Worm (Caenorhabditis elegans) whole organism, L4 larva: ENCODE data around the gene C08F11.12.

Source experiments
- D1046.2 ChIP-seq: fragments of 200-800 bp; sonication (Bioruptor generic); IDR thresholded peaks from 2 replicates; pipeline ENCODE4 v1.3.6; 2022; ENCODE audit warnings: missing genetic modification characterization, missing compliant biosample characterization
- F10B5.3 ChIP-seq: sonication (generic microtip); optimal IDR thresholded peaks from 2 replicates; lab custom pipeline; 2016; ENCODE audit warnings: mild to moderate bottlenecking, missing genetic modification characterization, missing compliant biosample characterization
- R02D3.7 ChIP-seq: fragments of 150-350 bp; sonication (generic microtip); optimal IDR thresholded peaks from 3 replicates; lab custom pipeline; 2014; ENCODE audit warnings: missing biosample characterization, missing genetic modification characterization
- T20F7.1 ChIP-seq: fragments of 200-800 bp; sonication (Bioruptor generic); optimal IDR thresholded peaks from 2 replicates; lab custom pipeline; 2018; ENCODE audit warnings: mild to moderate bottlenecking, missing genetic modification characterization, missing compliant biosample characterization
- T26A8.4 ChIP-seq: fragments of 200-800 bp; sonication (Bioruptor generic); IDR thresholded peaks from 2 replicates; pipeline ENCODE4 v1.3.6; 2022; ENCODE audit warnings: missing genetic modification characterization, missing compliant biosample characterization
- Y48G9A.11 ChIP-seq: fragments of 200-800 bp; sonication (Bioruptor generic); IDR thresholded peaks from 2 replicates; pipeline ENCODE4 v1.3.6; 2022; ENCODE audit warnings: missing genetic modification reagents, missing genetic modification characterization, missing compliant biosample characterization
- Y5F2A.4 ChIP-seq: fragments of 200-800 bp; sonication (Bioruptor generic); optimal IDR thresholded peaks from 2 replicates; lab custom pipeline; 2018; ENCODE audit warnings: mild to moderate bottlenecking, missing genetic modification characterization, missing compliant biosample characterization
- ZK546.5 ChIP-seq, 2 experiments: sonication (generic microtip); optimal IDR thresholded peaks; 2 replicates each; lab custom pipeline; 2017; ENCODE audit warnings: missing biosample characterization in 2 of 2, missing genetic modification characterization in 2 of 2
- aha-1 ChIP-seq: fragments of 150-350 bp; peaks from one replicate; lab custom pipeline; 2014; ENCODE audit warnings: missing biosample characterization, missing genetic modification characterization
- aly-2 ChIP-seq: sonication (generic microtip); optimal IDR thresholded peaks from 2 replicates; lab custom pipeline; 2018; ENCODE audit warnings: missing biosample characterization, missing genetic modification characterization
- ceh-32 ChIP-seq: sonication (generic microtip); optimal IDR thresholded peaks from 2 replicates; lab custom pipeline; 2016; ENCODE audit warnings: mild to moderate bottlenecking, missing genetic modification characterization, missing compliant biosample characterization; ENCODE audit not compliant: poor library complexity
- ceh-44 ChIP-seq: fragments of 200-800 bp; sonication (Bioruptor generic); IDR thresholded peaks from 2 replicates; pipeline ENCODE4 v1.3.6; 2022; ENCODE audit warnings: missing genetic modification reagents, missing genetic modification characterization, missing compliant biosample characterization
- ceh-82 ChIP-seq: sonication (generic microtip); optimal IDR thresholded peaks from 2 replicates; lab custom pipeline; 2017; ENCODE audit warnings: missing biosample characterization, missing genetic modification characterization
- ctbp-1 ChIP-seq: fragments of 200-800 bp; sonication (Bioruptor generic); IDR thresholded peaks from 2 replicates; pipeline ENCODE4 v1.3.6; 2022; ENCODE audit warnings: missing genetic modification reagents, missing genetic modification characterization, missing compliant biosample characterization
- daf-12 ChIP-seq: fragments of 150-350 bp; optimal IDR thresholded peaks from 2 replicates; lab custom pipeline; 2014; ENCODE audit warnings: missing biosample characterization, missing genetic modification reagents, missing genetic modification characterization
- daf-16 ChIP-seq, 3 experiments: sonication (generic microtip); optimal IDR thresholded peaks; 2 replicates each; lab custom pipeline; 2016 to 2017; ENCODE audit warnings: missing genetic modification characterization in 3 of 3, missing genetic modification reagents in 3 of 3, mild to moderate bottlenecking in 2 of 3, missing compliant biosample characterization in 2 of 3, missing biosample characterization in 1 of 3, moderate library complexity in 1 of 3
- duxl-1 ChIP-seq: sonication (generic microtip); optimal IDR thresholded peaks from 2 replicates; lab custom pipeline; 2016; ENCODE audit warnings: mild to moderate bottlenecking, missing genetic modification characterization, moderate library complexity, missing compliant biosample characterization; ENCODE audit not compliant: poor library complexity
- dve-1 ChIP-seq: sonication (generic microtip); optimal IDR thresholded peaks from 2 replicates; lab custom pipeline; 2017; ENCODE audit warnings: antibody characterized with exemption, mild to moderate bottlenecking, missing genetic modification characterization, missing compliant biosample characterization; ENCODE audit not compliant: insufficient read depth
- gei-8 ChIP-seq: fragments of 200-800 bp; sonication (Bioruptor generic); optimal IDR thresholded peaks from 2 replicates; lab custom pipeline; 2018; ENCODE audit warnings: mild to moderate bottlenecking, missing genetic modification characterization, missing compliant biosample characterization
- hif-1 ChIP-seq, 2 experiments: sonication (generic microtip); optimal IDR thresholded peaks; 2 replicates each; lab custom pipeline; 2016 to 2017; ENCODE audit warnings: missing compliant biosample characterization in 2 of 2, missing genetic modification characterization in 2 of 2, missing genetic modification reagents in 2 of 2, missing genotype in 2 of 2, mild to moderate bottlenecking in 1 of 2
- hlh-11 ChIP-seq: fragments of 200-800 bp; sonication (Bioruptor generic); optimal IDR thresholded peaks from 2 replicates; lab custom pipeline; 2018; ENCODE audit warnings: mild to moderate bottlenecking, missing genetic modification characterization, missing compliant biosample characterization
- hmg-1.1 ChIP-seq: fragments of 200-800 bp; sonication (Bioruptor generic); IDR thresholded peaks from 2 replicates; pipeline ENCODE4 v1.3.6; 2022; ENCODE audit warnings: missing genetic modification reagents, missing genetic modification characterization, missing compliant biosample characterization
- lin-13 ChIP-seq: fragments of 150-350 bp; optimal IDR thresholded peaks from 2 replicates; lab custom pipeline; 2014; ENCODE audit warnings: missing biosample characterization, missing genetic modification reagents, missing genetic modification characterization
- lin-39 ChIP-seq: fragments of 150-350 bp; optimal IDR thresholded peaks from 2 replicates; lab custom pipeline; 2014; ENCODE audit warnings: missing biosample characterization, missing genetic modification reagents, missing genetic modification characterization
- madf-5 ChIP-seq, 2 experiments: fragments of 200-800 bp; sonication (Bioruptor generic); IDR thresholded peaks; 2 replicates each; pipeline ENCODE4 v1.3.6; 2022; ENCODE audit warnings: missing compliant biosample characterization in 2 of 2, missing genetic modification characterization in 2 of 2
- madf-9 ChIP-seq: fragments of 200-800 bp; sonication (Bioruptor generic); conservative IDR thresholded peaks from 2 replicates; pipeline ENCODE4 v1.3.6; 2022; ENCODE audit warnings: missing genetic modification reagents, missing genetic modification characterization, missing compliant biosample characterization
- mdl-1 ChIP-seq, 2 experiments: fragments of 150-350 bp in 1 of 2; sonication (generic microtip) in 1 of 2; optimal IDR thresholded peaks; 2 replicates each; lab custom pipeline; 2014 to 2017; ENCODE audit warnings: missing biosample characterization in 2 of 2, missing genetic modification characterization in 2 of 2
- mdt-29 ChIP-seq: fragments of 200-800 bp; sonication (Bioruptor generic); IDR thresholded peaks from 2 replicates; pipeline ENCODE4 v1.3.6; 2022; ENCODE audit warnings: missing genetic modification reagents, missing genetic modification characterization, missing compliant biosample characterization
- nhr-10 ChIP-seq: fragments of 150-350 bp; optimal IDR thresholded peaks from 2 replicates; lab custom pipeline; 2014; ENCODE audit warnings: missing biosample characterization, missing genetic modification characterization
- nhr-102 ChIP-seq: sonication (generic microtip); optimal IDR thresholded peaks from 2 replicates; lab custom pipeline; 2016; ENCODE audit warnings: mild to moderate bottlenecking, missing genetic modification characterization, moderate library complexity, missing compliant biosample characterization
- nhr-28 ChIP-seq: fragments of 150-350 bp; optimal IDR thresholded peaks from 2 replicates; lab custom pipeline; 2014; ENCODE audit warnings: missing biosample characterization, missing genetic modification characterization
- nhr-77 ChIP-seq: fragments of 150-350 bp; optimal IDR thresholded peaks from 2 replicates; lab custom pipeline; 2014; ENCODE audit warnings: missing biosample characterization, missing genetic modification characterization
- pha-4 ChIP-seq, 2 experiments: fragments of 150-350 bp in 1 of 2; fragments of 200-800 bp in 1 of 2; sonication (Bioruptor generic) in 1 of 2; IDR thresholded peaks in 1 of 2; optimal IDR thresholded peaks in 1 of 2; 2 replicates each; pipeline versions ENCODE4 v1.3.6 to Lab custom; 2014 to 2022; ENCODE audit warnings: missing genetic modification characterization in 2 of 2, missing genetic modification reagents in 2 of 2, missing biosample characterization in 1 of 2, missing compliant biosample characterization in 1 of 2
- pqm-1 ChIP-seq: sonication (generic microtip); optimal IDR thresholded peaks from 2 replicates; lab custom pipeline; 2017; ENCODE audit warnings: missing biosample characterization, missing genetic modification characterization
- rbr-2 ChIP-seq: sonication (generic microtip); optimal IDR thresholded peaks from 2 replicates; lab custom pipeline; 2016; ENCODE audit warnings: missing genotype, missing genetic modification characterization, missing compliant biosample characterization
- tra-1 ChIP-seq: fragments of 200-800 bp; sonication (Bioruptor generic); IDR thresholded peaks from 2 replicates; pipeline ENCODE4 v1.3.6; 2022; ENCODE audit warnings: missing genetic modification reagents, missing genetic modification characterization, missing compliant biosample characterization
- unc-62 ChIP-seq, 3 experiments: fragments of 150-350 bp in 1 of 3; sonication (generic microtip); optimal IDR thresholded peaks in 2 of 3; peaks in 1 of 3; 1 replicate in 1 of 3; 2 replicates in 2 of 3; lab custom pipeline; 2014 to 2017; ENCODE audit warnings: missing biosample characterization in 3 of 3, missing genetic modification characterization in 3 of 3, missing genetic modification reagents in 3 of 3, missing genotype in 1 of 3
- vab-7 ChIP-seq: fragments of 200-800 bp; sonication (Bioruptor generic); IDR thresholded peaks from 2 replicates; pipeline ENCODE4 v1.3.6; 2022; ENCODE audit warnings: missing genetic modification reagents, missing genetic modification characterization, missing compliant biosample characterization
- zfp-2 ChIP-seq: sonication (generic microtip); optimal IDR thresholded peaks from 2 replicates; lab custom pipeline; 2016; ENCODE audit warnings: mild to moderate bottlenecking, missing genetic modification characterization, missing compliant biosample characterization
- zfp-3 ChIP-seq: fragments of 200-800 bp; sonication (Bioruptor generic); conservative IDR thresholded peaks from 2 replicates; pipeline ENCODE4 v1.3.6; 2022; ENCODE audit warnings: missing genetic modification reagents, missing genetic modification characterization, missing compliant biosample characterization
- zip-11 ChIP-seq: fragments of 200-800 bp; sonication (Bioruptor generic); IDR thresholded peaks from 2 replicates; pipeline ENCODE4 v1.3.6; 2022; ENCODE audit warnings: missing genetic modification characterization, missing compliant biosample characterization
- zip-2 ChIP-seq: fragments of 150-350 bp; optimal IDR thresholded peaks from 2 replicates; lab custom pipeline; 2014; ENCODE audit warnings: missing biosample characterization, missing genetic modification characterization
- ztf-11 ChIP-seq: fragments of 150-350 bp; optimal IDR thresholded peaks from 2 replicates; lab custom pipeline; 2014; ENCODE audit warnings: missing biosample characterization, missing genetic modification characterization
- ztf-7 ChIP-seq: fragments of 150-350 bp; optimal IDR thresholded peaks from 2 replicates; lab custom pipeline; 2014; ENCODE audit warnings: missing biosample characterization, missing genetic modification characterization

Gene C08F11.12

DNA sequence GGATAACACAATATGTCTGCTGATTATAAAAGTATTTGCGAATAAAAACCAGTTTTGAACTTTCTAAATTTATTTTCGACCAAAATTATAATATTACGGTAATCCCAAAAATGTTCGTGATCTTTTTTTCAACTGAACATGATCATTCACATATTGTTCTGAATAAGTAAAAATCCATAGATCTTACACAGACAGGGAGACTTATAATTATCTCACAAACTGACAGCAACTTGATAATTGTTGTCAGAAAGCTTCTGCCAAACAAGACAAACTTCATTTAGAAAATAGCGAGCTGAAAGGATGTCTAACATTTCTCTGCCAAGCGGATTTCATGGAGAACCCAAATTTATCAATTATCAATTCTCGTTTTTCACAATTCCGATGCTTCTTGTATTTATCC is 24.8 kb downstream of the C08F11.12 start, which contains the start of gene sru-21 (continued):
- TF ChIP-seq duxl-1 (tag; lab: Kevin White, UChicago) (no peak), hif-1 (tag; optimal IDR thresholded peaks at IDR 0.05; lab: Kevin White, UChicago) (no peak), hmg-1.1 (GFP tag; lab: Robert Waterston, UW) (no peak), madf-5 (GFP tag; IDR thresholded peaks at IDR 0.05; lab: Robert Waterston, UW) (no peak), hlh-11 (tag; lab: Kevin White, UChicago) (no peak)

- no peak for TF ChIP-seq madf-5 (GFP tag; IDR thresholded peaks at IDR 0.05; lab: Robert Waterston, UW)
- no peak for TF ChIP-seq rbr-2 (tag; lab: Kevin White, UChicago)
- no peak for TF ChIP-seq nhr-10 (tag; lab: Kevin White, UChicago)
- TF ChIP-seq hmg-1.1 (GFP tag; lab: Robert Waterston, UW) = no peak
- no peak for TF ChIP-seq madf-9
- no peak for TF ChIP-seq F10B5.3
- no peak for TF ChIP-seq nhr-28 (tag; lab: Kevin White, UChicago)
- no peak for TF ChIP-seq lin-39 (tag; lab: Kevin White, UChicago)
- TF ChIP-seq T26A8.4 (GFP tag; lab: Robert Waterston, UW) = no peak
- TF ChIP-seq pha-4 (GFP tag; IDR thresholded peaks at IDR 0.05; lab: Robert Waterston, UW) = no peak
- no peak for TF ChIP-seq pha-4 (tag; optimal IDR thresholded peaks at IDR 0.05; lab: Kevin White, UChicago)
- no peak for TF ChIP-seq ctbp-1
- TF ChIP-seq daf-12 = no peak
- TF ChIP-seq, all 104 proteins: peak for 0
Measured at ce11 chrIV:13623533-13623932, 27.8 kb downstream of the C08F11.12 start, which contains the start of gene C08F11.1. C08F11.1 (plus strand) TSS chrIV:13623833.

ce11 chrIV:13619203-13619602 is 32.1 kb downstream of the C08F11.12 start, which contains the start of gene C08F11.3:
C08F11.3 (plus strand) TSS chrIV:13619503.
- TF ChIP-seq nhr-28 (tag; lab: Kevin White, UChicago) (peak; percentile 1), gei-8 (no peak), daf-16 (GFP tag; optimal IDR thresholded peaks at IDR 0.05; lab: Kevin White, UChicago) (no peak), daf-16 (tag; optimal IDR thresholded peaks at IDR 0.05; lab: Kevin White, UChicago) (peak; percentile 71)

DNA sequence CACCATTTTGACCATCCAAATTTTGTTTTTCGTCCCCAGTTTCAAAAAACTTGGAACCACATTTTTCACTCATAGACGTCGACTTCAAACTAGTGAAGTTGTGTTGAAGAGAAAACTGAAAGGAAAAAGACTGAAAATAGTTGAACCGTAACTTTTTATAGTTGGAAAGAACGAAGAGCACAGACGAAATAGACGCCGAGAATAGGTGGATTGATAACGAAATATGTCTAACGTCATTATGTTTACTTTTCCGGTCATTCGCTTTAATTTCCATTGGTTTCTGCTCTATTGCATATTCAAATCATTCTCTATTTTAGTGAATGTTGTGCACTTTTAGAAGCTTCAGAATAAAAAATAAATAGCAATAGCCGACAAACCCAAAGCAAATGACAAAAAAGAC is 41.6 kb downstream of the C08F11.12 start, which contains the start of gene C08F11.13:
Gene C08F11.13, minus strand, starts transcription at position 138 of the 400 bp plus-strand sequence.
- no peak for TF ChIP-seq ceh-44 (GFP tag; lab: Robert Waterston, UW)
- no peak for TF ChIP-seq Y48G9A.11 (GFP tag; lab: Robert Waterston, UW)
- peak; percentile 7 for TF ChIP-seq nhr-77 (tag; lab: Kevin White, UChicago)
- no peak for TF ChIP-seq aly-2 (tag; lab: Kevin White, UChicago)
- peak in 1 of 2 experiments; percentile 54 for TF ChIP-seq unc-62 (GFP tag; optimal IDR thresholded peaks at IDR 0.05 in 1 of 2; lab: Kevin White, UChicago)
- TF ChIP-seq unc-62 (tag; optimal IDR thresholded peaks at IDR 0.05; lab: Kevin White, UChicago) = no peak
- TF ChIP-seq nhr-102 (tag; lab: Kevin White, UChicago) = no peak
- TF ChIP-seq rbr-2 (tag; lab: Kevin White, UChicago) = no peak
- TF ChIP-seq mdt-29 (GFP tag; lab: Robert Waterston, UW) = no peak
- TF ChIP-seq dve-1 (tag; lab: Kevin White, UChicago) = peak; percentile 44
- TF ChIP-seq zfp-2 (tag; lab: Kevin White, UChicago) = no peak
- peak; percentile 59 for TF ChIP-seq nhr-28 (tag; lab: Kevin White, UChicago)
- no peak for TF ChIP-seq lin-13 (GFP tag; lab: Kevin White, UChicago)
- no peak for TF ChIP-seq zip-11 (GFP tag; lab: Robert Waterston, UW)
- no peak for TF ChIP-seq Y5F2A.4 (GFP tag; lab: Kevin White, UChicago)
- TF ChIP-seq ceh-82 (tag; lab: Kevin White, UChicago) = no peak
- TF ChIP-seq zfp-3 = no peak
- no peak for TF ChIP-seq vab-7 (GFP tag; lab: Robert Waterston, UW)
- TF ChIP-seq zip-2 (tag; lab: Kevin White, UChicago) = no peak
- TF ChIP-seq D1046.2 = no peak
- no peak for TF ChIP-seq ZK546.5 (tag; optimal IDR thresholded peaks at IDR 0.05; lab: Kevin White, UChicago)
- no peak for TF ChIP-seq mdl-1 (tag; optimal IDR thresholded peaks at IDR 0.05; lab: Kevin White, UChicago)
- no peak for TF ChIP-seq lin-39 (tag; lab: Kevin White, UChicago)
- no peak for TF ChIP-seq ztf-7 (tag; lab: Kevin White, UChicago)
- no peak for TF ChIP-seq tra-1 (GFP tag; lab: Robert Waterston, UW)
- no peak for TF ChIP-seq T20F7.1 (GFP tag; lab: Kevin White, UChicago)
- TF ChIP-seq ceh-32 = no peak
- TF ChIP-seq pqm-1 (tag; lab: Kevin White, UChicago) = peak; percentile 23
- TF ChIP-seq ztf-11 (tag; lab: Kevin White, UChicago) = no peak
- no peak for TF ChIP-seq R02D3.7 (tag; lab: Kevin White, UChicago)
- TF ChIP-seq daf-16 (GFP tag; optimal IDR thresholded peaks at IDR 0.05; lab: Kevin White, UChicago) = no peak
- TF ChIP-seq daf-16 (tag; optimal IDR thresholded peaks at IDR 0.05; lab: Kevin White, UChicago) = peak; percentile 89
- TF ChIP-seq aha-1 (tag; lab: Kevin White, UChicago) = no peak
